Fruit fly (Drosophila melanogaster) whole organism: ENCODE data around the gene Tfb5.

ENCODE experiments used
- pan ChIP-seq: fragments of >200 bp; optimal IDR thresholded peaks from 2 replicates; lab custom pipeline; 2017
- usp ChIP-seq: fragments of >200 bp; optimal IDR thresholded peaks from 2 replicates; lab custom pipeline; 2017; ENCODE audit warnings: missing biosample characterization, missing genetic modification characterization, mixed read lengths

DNA sequence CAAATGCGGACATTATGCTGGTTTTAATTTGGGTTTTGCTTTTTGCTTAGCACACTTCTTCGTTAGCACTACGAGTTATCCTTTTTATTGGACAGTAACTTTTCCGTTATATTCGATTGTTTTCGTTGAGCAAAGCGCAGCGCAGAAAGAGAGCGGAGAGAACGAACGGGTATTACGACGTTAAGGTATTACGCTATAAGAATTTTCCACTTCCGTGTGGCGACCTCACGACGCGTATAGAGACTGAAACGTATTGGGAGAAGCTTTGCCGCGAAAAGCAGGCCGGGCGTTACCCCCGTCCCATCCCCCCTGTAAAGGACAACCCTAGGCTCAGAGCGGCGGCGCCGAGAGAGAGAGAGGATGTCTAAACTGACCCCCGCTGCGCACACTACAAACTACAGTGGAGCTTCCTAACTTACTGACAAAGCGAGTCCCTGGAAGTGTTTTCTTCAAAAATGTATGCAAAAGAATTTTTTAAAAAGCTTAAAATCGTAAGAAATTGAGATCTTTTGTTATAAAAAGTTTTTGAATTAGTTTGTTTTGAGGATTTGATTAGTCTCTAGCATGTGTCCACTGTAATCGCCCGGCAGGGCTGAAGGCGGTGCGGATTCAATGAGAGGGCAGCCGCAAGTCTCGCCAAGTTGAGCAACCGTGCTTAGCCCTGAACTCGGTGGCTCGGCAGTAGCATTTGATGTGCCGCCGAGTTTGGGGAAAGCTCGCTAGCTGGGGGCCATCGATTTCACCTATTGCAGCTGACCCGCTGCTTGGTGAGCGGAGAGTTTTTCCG lies 5.8 kb downstream of the Tfb5 start:
- TF ChIP-seq usp (GFP tag; lab: Kevin White, UChicago) (no peak), pan (lab: Kevin White, UChicago) (peak; percentile 65)
